Worm (Caenorhabditis elegans): Measurements from ENCODE around the gene ZK546.19.

DNA sequence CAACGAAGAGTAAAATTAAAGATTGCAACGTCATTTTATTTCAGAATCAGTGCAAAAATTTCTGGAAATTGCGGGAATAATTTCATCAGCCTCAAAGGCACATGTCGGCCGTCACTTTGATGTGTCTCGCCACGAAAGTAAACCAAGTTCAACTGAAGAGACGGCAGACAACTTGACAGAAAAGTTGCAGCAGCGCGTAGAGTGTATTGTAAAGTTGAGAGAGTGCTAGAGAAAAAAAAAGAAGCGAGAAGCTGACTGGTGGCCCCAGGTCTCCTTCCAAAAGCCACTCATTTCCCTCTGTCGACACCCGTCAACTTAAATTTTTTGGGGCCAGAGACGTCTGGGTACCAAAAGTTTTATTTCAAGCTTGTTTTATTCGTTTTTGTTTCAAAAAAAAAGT is 37.2 kb upstream of the ZK546.19 start:
- TF ChIP-seq nhr-28 (tag; optimal IDR thresholded peaks at IDR 0.05) (no peak), nhr-2 (tag; optimal IDR thresholded peaks at IDR 0.05) (no peak)
